Worm (Caenorhabditis elegans): ENCODE data around the gene saeg-1.

saeg-1 gene

DNA sequence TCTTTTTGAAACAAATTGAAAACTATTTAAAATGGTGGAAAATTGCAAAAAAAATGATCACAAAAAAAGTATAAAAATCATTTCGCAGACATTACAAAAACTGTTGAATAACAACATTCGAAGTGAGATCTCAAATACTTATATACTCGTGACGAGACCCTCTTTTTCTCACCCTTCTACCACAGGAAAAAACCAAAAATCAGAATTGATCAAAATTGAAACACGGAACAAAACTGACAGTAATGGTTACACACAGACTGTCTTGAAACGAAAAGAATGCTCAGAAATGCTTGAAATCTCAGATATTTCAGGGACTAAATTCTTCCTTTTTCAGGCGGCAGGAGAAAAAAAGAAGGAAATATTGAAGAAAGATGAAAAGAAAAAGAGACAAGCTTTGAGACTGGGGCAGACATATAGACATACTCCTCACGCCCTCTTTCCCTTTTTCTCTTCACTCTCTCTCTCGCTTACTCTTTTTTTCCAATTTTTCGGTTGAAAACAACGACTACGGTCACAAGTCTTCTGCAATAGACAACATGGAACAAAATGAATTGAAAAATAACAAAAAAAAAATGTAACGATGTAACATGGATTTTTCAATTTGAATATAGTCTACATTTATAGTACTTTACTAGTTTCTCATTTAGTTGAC lies 3.8 kb downstream of the saeg-1 start (continued):
- TF ChIP-seq ceh-82 (tag; optimal IDR thresholded peaks at IDR 0.05) (peak in 1 of 3 experiments; percentile 29), nhr-84 (tag; optimal IDR thresholded peaks at IDR 0.05) (no peak)

DNA sequence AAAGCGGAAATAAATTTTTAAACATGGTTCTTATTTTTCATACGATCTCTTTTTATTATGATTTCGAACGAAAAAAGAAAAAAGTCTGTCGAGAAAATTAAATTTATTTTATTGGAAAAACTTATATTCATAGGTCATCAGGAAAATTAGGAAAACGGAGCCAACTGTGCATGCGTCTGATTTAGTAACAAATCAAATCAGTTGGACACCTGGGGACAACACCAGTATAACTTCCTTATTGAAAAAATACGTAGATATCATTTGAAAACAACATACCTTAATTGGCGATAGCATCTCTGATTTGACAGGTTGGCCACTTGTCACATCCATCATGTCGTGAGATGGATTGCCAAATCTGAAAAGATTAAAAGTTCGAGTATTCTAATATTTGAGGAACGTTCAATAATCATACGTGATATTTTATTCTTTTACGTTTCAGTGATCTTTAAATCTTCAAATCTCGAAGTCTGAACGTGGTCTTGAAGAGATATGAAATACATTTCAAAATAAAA lies 4.9 kb downstream of the saeg-1 start:
- TF ChIP-seq lin-39 (tag; optimal IDR thresholded peaks at IDR 0.05) (no peak), ceh-63 (GFP tag; optimal IDR thresholded peaks at IDR 0.05) (no peak), grh-1 (GFP tag; IDR thresholded peaks at IDR 0.05) (no peak), dsc-1 (tag; optimal IDR thresholded peaks at IDR 0.05) (no peak), mef-2 (tag; optimal IDR thresholded peaks at IDR 0.05) (no peak), lin-35 (GFP tag; optimal IDR thresholded peaks at IDR 0.05) (no peak), lin-14 (GFP tag; optimal IDR thresholded peaks at IDR 0.05) (peak; percentile 50), ceh-8 (GFP tag; optimal IDR thresholded peaks at IDR 0.05) (no peak), unc-30 (tag; optimal IDR thresholded peaks at IDR 0.05) (no peak), ceh-82 (tag; optimal IDR thresholded peaks at IDR 0.05) (no peak), fkh-10 (GFP tag; optimal IDR thresholded peaks at IDR 0.05) (no peak), C04F5.9 (tag; optimal IDR thresholded peaks at IDR 0.05) (no peak), fkh-8 (tag; optimal IDR thresholded peaks at IDR 0.05) (peak; percentile 2), nhr-11 (tag; optimal IDR thresholded peaks at IDR 0.05) (no peak), C34B4.2 (tag; optimal IDR thresholded peaks at IDR 0.05) (no peak), nhr-85 (tag) (peak; percentile 88), pag-3 (tag; optimal IDR thresholded peaks at IDR 0.05; ENCODE audit: borderline replicate concordance, insufficient read depth) (no peak), efl-1 (optimal IDR thresholded peaks at IDR 0.05) (no peak), efl-1 (GFP tag; optimal IDR thresholded peaks at IDR 0.05 in 1 of 2) (peak in 1 of 2 experiments; percentile 12), rnt-1 (tag; optimal IDR thresholded peaks at IDR 0.05) (peak; percentile 1), nhr-237 (tag; optimal IDR thresholded peaks at IDR 0.05) (no peak), swsn-7 (tag; optimal IDR thresholded peaks at IDR 0.05) (no peak), F16B12.6 (tag; optimal IDR thresholded peaks at IDR 0.05) (no peak), lsy-2 (tag; optimal IDR thresholded peaks at IDR 0.05) (no peak), tbx-2 (tag; optimal IDR thresholded peaks at IDR 0.05) (peak; percentile 4), nhr-12 (tag; optimal IDR thresholded peaks at IDR 0.05) (no peak), egl-13 (tag; optimal IDR thresholded peaks at IDR 0.05) (no peak), nhr-71 (tag; optimal IDR thresholded peaks at IDR 0.05) (peak; percentile 29), hpl-2 (GFP tag; optimal IDR thresholded peaks at IDR 0.05) (no peak), snu-23 (GFP tag; optimal IDR thresholded peaks at IDR 0.05) (peak; percentile 13), elt-3 (tag; optimal IDR thresholded peaks at IDR 0.05) (peak in 1 of 6 experiments; percentile 31), nhr-20 (tag; optimal IDR thresholded peaks at IDR 0.05) (no peak), zag-1 (tag; optimal IDR thresholded peaks at IDR 0.05) (no peak)

DNA sequence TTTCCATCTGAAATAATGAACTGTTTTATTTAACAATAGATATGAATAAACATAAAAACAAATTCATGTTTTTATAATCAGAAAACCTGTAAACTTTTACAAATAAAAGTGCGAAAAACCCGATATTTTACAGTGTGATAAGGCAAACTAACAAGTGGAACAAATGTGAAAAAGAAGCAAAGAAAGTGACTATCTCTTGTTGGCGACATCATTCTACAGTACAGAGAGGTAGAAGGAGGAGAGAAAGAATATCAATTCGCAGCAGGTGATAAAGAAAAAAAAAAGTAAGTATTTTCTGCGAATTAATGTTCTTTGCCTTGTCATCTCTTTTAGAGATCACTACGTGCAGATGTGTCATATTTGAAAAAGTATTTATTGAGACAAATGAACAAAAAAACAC lies 5.7 kb downstream of the saeg-1 start:
- TF ChIP-seq tbx-2 (tag; optimal IDR thresholded peaks at IDR 0.05) (no peak), lin-15B (tag; optimal IDR thresholded peaks at IDR 0.05) (no peak), isw-1 (GFP tag; IDR thresholded peaks at IDR 0.05) (no peak), lin-14 (GFP tag; optimal IDR thresholded peaks at IDR 0.05) (peak; percentile 24), mab-9 (GFP tag; IDR thresholded peaks at IDR 0.05) (no peak), ets-5 (GFP tag; IDR thresholded peaks at IDR 0.05) (no peak), lsy-2 (tag; optimal IDR thresholded peaks at IDR 0.05) (peak in 1 of 2 experiments; percentile 21), fkh-4 (tag; optimal IDR thresholded peaks at IDR 0.05; ENCODE audit: borderline replicate concordance) (no peak), nhr-84 (tag; optimal IDR thresholded peaks at IDR 0.05) (no peak), snpc-4 (tag; optimal IDR thresholded peaks at IDR 0.05) (no peak), blmp-1 (tag; optimal IDR thresholded peaks at IDR 0.05) (peak; percentile 71), snu-23 (GFP tag; optimal IDR thresholded peaks at IDR 0.05) (no peak), elt-2 (tag; optimal IDR thresholded peaks at IDR 0.05) (peak; percentile 56), ztf-11 (tag; optimal IDR thresholded peaks at IDR 0.05) (no peak), nhr-71 (tag; optimal IDR thresholded peaks at IDR 0.05) (no peak), fkh-10 (GFP tag; optimal IDR thresholded peaks at IDR 0.05) (no peak), sup-37 (GFP tag; optimal IDR thresholded peaks at IDR 0.05) (no peak), ceh-8 (GFP tag; optimal IDR thresholded peaks at IDR 0.05) (no peak), nhr-90 (tag; optimal IDR thresholded peaks at IDR 0.05; ENCODE audit: poor library complexity) (no peak), ama-1 (optimal IDR thresholded peaks at IDR 0.05) (no peak), lir-3 (tag; optimal IDR thresholded peaks at IDR 0.05; ENCODE audit: poor library complexity) (no peak), dpl-1 (GFP tag; optimal IDR thresholded peaks at IDR 0.05) (no peak), ceh-82 (tag; optimal IDR thresholded peaks at IDR 0.05) (no peak), pag-3 (tag; optimal IDR thresholded peaks at IDR 0.05; ENCODE audit: borderline replicate concordance, insufficient read depth) (no peak), elt-3 (tag; optimal IDR thresholded peaks at IDR 0.05) (peak in 2 of 6 experiments; percentile 16 to 55), nhr-20 (tag; optimal IDR thresholded peaks at IDR 0.05) (peak; percentile 4)
